Fruit fly (Drosophila melanogaster) whole organism, pupa: ENCODE measurements around the gene Pcif1.

ENCODE experiments used
- CG10348 ChIP-seq: fragments of 200-800 bp; sonication (Bioruptor generic); IDR thresholded peaks from 2 replicates; pipeline ENCODE4 v1.3.6; 2022; ENCODE audit warnings: missing biosample characterization, missing genetic modification characterization
- CG12605 ChIP-seq: fragments of 200-800 bp; sonication (Bioruptor generic); IDR thresholded peaks from 2 replicates; pipeline ENCODE4 v1.3.6; 2022; ENCODE audit warnings: missing biosample characterization, missing genetic modification characterization
- CG13204 ChIP-seq: fragments of 200-800 bp; sonication (Bioruptor generic); optimal IDR thresholded peaks from 2 replicates; lab custom pipeline; 2018; ENCODE audit warnings: missing biosample characterization, mild to moderate bottlenecking, missing genetic modification characterization, moderate library complexity
- CG14655 ChIP-seq: fragments of 200-800 bp; sonication (Bioruptor generic); optimal IDR thresholded peaks from 3 replicates; lab custom pipeline; 2017; ENCODE audit warnings: mild to moderate bottlenecking, missing biosample characterization, missing genetic modification reagents, missing genetic modification characterization
- CG15710 ChIP-seq: fragments of 200-800 bp; sonication (Bioruptor generic); optimal IDR thresholded peaks from 2 replicates; lab custom pipeline; 2018; ENCODE audit warnings: missing biosample characterization, mild to moderate bottlenecking, missing genetic modification characterization, moderate library complexity
- CG17806 ChIP-seq: fragments of 200-800 bp; sonication (Bioruptor generic); optimal IDR thresholded peaks from 2 replicates; lab custom pipeline; 2018; ENCODE audit warnings: missing biosample characterization, mild to moderate bottlenecking, missing genetic modification characterization, moderate library complexity
- CG32121 ChIP-seq: fragments of 200-800 bp; sonication (Bioruptor generic); IDR thresholded peaks from 2 replicates; pipeline ENCODE4 v1.3.6; 2022; ENCODE audit warnings: missing biosample characterization, missing genetic modification characterization
- CG34367 ChIP-seq: fragments of 200-800 bp; sonication (Bioruptor generic); optimal IDR thresholded peaks from 2 replicates; lab custom pipeline; 2018; ENCODE audit warnings: missing biosample characterization, mild to moderate bottlenecking, missing genetic modification characterization
- CG4496 ChIP-seq: fragments of 200-800 bp; sonication (Bioruptor generic); IDR thresholded peaks from 3 replicates; pipeline ENCODE4 v1.3.6; 2022; ENCODE audit warnings: missing biosample characterization, missing genetic modification characterization
- CG8159 ChIP-seq: fragments of 200-800 bp; sonication (Bioruptor generic); optimal IDR thresholded peaks from 3 replicates; lab custom pipeline; 2018; ENCODE audit warnings: missing biosample characterization, mild to moderate bottlenecking, missing genetic modification characterization, moderate library complexity
- CG8301 ChIP-seq: fragments of 200-800 bp; sonication (Bioruptor generic); optimal IDR thresholded peaks from 2 replicates; lab custom pipeline; 2018; ENCODE audit warnings: missing biosample characterization, mild to moderate bottlenecking, missing genetic modification characterization
- CG9948 ChIP-seq: fragments of 200-800 bp; sonication (Bioruptor generic); optimal IDR thresholded peaks from 2 replicates; lab custom pipeline; 2018; ENCODE audit warnings: missing biosample characterization, mild to moderate bottlenecking, missing genetic modification characterization, moderate library complexity
- D1 ChIP-seq: fragments of 200-800 bp; sonication (Bioruptor generic); optimal IDR thresholded peaks from 2 replicates; lab custom pipeline; 2018; ENCODE audit warnings: missing biosample characterization, mild to moderate bottlenecking, missing genetic modification characterization, moderate library complexity
- EcR ChIP-seq: fragments of 200-800 bp; sonication (Bioruptor generic); optimal IDR thresholded peaks from 3 replicates; lab custom pipeline; 2019; ENCODE audit warnings: missing biosample characterization, missing genetic modification characterization, mild to moderate bottlenecking, moderate library complexity, missing genetic modification reagents
- Ets98B ChIP-seq: fragments of 200-800 bp; sonication (Bioruptor generic); IDR thresholded peaks from 2 replicates; pipeline ENCODE4 v1.3.6; 2022; ENCODE audit warnings: missing biosample characterization, missing genetic modification characterization
- Pif1A ChIP-seq: fragments of 200-800 bp; sonication (Bioruptor generic); optimal IDR thresholded peaks from 3 replicates; lab custom pipeline; 2016; ENCODE audit warnings: missing biosample characterization, missing genetic modification characterization
- Pif1B ChIP-seq: fragments of 200-800 bp; sonication (Bioruptor generic); optimal IDR thresholded peaks from 3 replicates; lab custom pipeline; 2016; ENCODE audit warnings: missing biosample characterization, missing genetic modification characterization
- Snoo ChIP-seq: fragments of 200-800 bp; sonication (Bioruptor generic); optimal IDR thresholded peaks from 3 replicates; lab custom pipeline; 2017; ENCODE audit warnings: missing biosample characterization, mild to moderate bottlenecking, missing genetic modification characterization, inconsistent platforms
- fd96Ca ChIP-seq: fragments of 200-800 bp; sonication (Bioruptor generic); IDR thresholded peaks from 3 replicates; pipeline ENCODE4 v1.3.6; 2022; ENCODE audit warnings: missing biosample characterization, missing genetic modification characterization
- gl ChIP-seq: fragments of 200-800 bp; sonication (Bioruptor generic); optimal IDR thresholded peaks from 2 replicates; lab custom pipeline; 2018; ENCODE audit warnings: missing biosample characterization, mild to moderate bottlenecking, missing genetic modification characterization
- rn ChIP-seq: fragments of 200-800 bp; sonication (Bioruptor generic); IDR thresholded peaks from 2 replicates; pipeline ENCODE4 v1.3.6; 2022; ENCODE audit warnings: missing biosample characterization, missing genetic modification characterization

Gene Pcif1

dm6 chr3L:20777496-20777895, 8.5 kb downstream of the Pcif1 start:
- TF ChIP-seq Pif1B (GFP tag; lab: Kevin White, UChicago), result no peak
- no peak for TF ChIP-seq EcR (GFP tag; lab: Kevin White, UChicago)
- no peak for TF ChIP-seq CG8159
- TF ChIP-seq CG8301 (tag; lab: Kevin White, UChicago), result no peak
- no peak for TF ChIP-seq CG13204

- TF ChIP-seq Snoo (tag; lab: Kevin White, UChicago), result no peak
- no peak for TF ChIP-seq CG14655 (GFP tag; lab: Kevin White, UChicago)
- TF ChIP-seq CG17806, result no peak
- no peak for TF ChIP-seq Pif1A (GFP tag; lab: Kevin White, UChicago)
- TF ChIP-seq gl, result no peak
- no peak for TF ChIP-seq Pif1B (GFP tag; lab: Kevin White, UChicago)
- TF ChIP-seq CG8301 (tag; lab: Kevin White, UChicago), result no peak
- no peak for TF ChIP-seq CG34367
- no peak for TF ChIP-seq fd96Ca
- no peak for TF ChIP-seq D1 (tag; lab: Kevin White, UChicago)
- no peak for TF ChIP-seq CG9948 (tag; lab: Kevin White, UChicago)
- no peak for TF ChIP-seq CG4496 (GFP tag; lab: Robert Waterston, UW)
- no peak for TF ChIP-seq rn (GFP tag; lab: Robert Waterston, UW)
- TF ChIP-seq CG15710 (tag; lab: Kevin White, UChicago), result no peak
- TF ChIP-seq, all 21 proteins: peak for 0
These were observed 13.4 kb downstream of the Pcif1 start for dm6 chr3L:20772647-20773015.

dm6 chr3L:20771891-20772646, 13.9 kb downstream of the Pcif1 start:
- TF ChIP-seq CG17806, result peak; percentile 81
- no peak for TF ChIP-seq D1 (tag; lab: Kevin White, UChicago)
- peak; percentile 89 for TF ChIP-seq CG4496 (GFP tag; lab: Robert Waterston, UW)
- peak; percentile 88 for TF ChIP-seq Ets98B
- peak; percentile 69 for TF ChIP-seq rn (GFP tag; lab: Robert Waterston, UW)
- TF ChIP-seq CG13204, result no peak
- TF ChIP-seq Pif1A (GFP tag; lab: Kevin White, UChicago), result peak; percentile 84
- no peak for TF ChIP-seq EcR (GFP tag; lab: Kevin White, UChicago)
- TF ChIP-seq CG12605 (GFP tag; lab: Robert Waterston, UW), result peak; percentile 89
- peak; percentile 80 for TF ChIP-seq CG14655 (GFP tag; lab: Kevin White, UChicago)
- peak; percentile 67; the same call in 2 of the 3 replicates for TF ChIP-seq fd96Ca
- TF ChIP-seq CG32121 (GFP tag; lab: Robert Waterston, UW), result peak; percentile 86
- TF ChIP-seq CG8159, result peak; percentile 77
- TF ChIP-seq CG15710 (tag; lab: Kevin White, UChicago), result peak; percentile 73
- no peak for TF ChIP-seq CG10348
- peak; percentile 76 for TF ChIP-seq CG9948 (tag; lab: Kevin White, UChicago)
- peak; percentile 84 for TF ChIP-seq CG8301 (tag; lab: Kevin White, UChicago)
- peak; percentile 67 for TF ChIP-seq Snoo (tag; lab: Kevin White, UChicago)
- peak; percentile 52 for TF ChIP-seq gl
- peak; percentile 86 for TF ChIP-seq Pif1B (GFP tag; lab: Kevin White, UChicago)
- TF ChIP-seq CG34367, result peak; percentile 79
- TF ChIP-seq, all 21 proteins: peak for 17

dm6 chr3L:20771001-20771890, 14.8 kb downstream of the Pcif1 start, which contains the start of the genes CG4042 and Pitslre:
TSS of gene CG4042 (minus strand) at chr3L:20771507.
TSS of gene Pitslre (plus strand) at chr3L:20771528.
- TF ChIP-seq CG12605 (GFP tag; lab: Robert Waterston, UW) (no peak), D1 (tag; lab: Kevin White, UChicago) (peak; percentile 8), CG17806 (no peak), CG34367 (peak; percentile 25), CG13204 (no peak), EcR (GFP tag; lab: Kevin White, UChicago) (peak; percentile 9), Snoo (tag; lab: Kevin White, UChicago) (no peak), Pif1B (GFP tag; lab: Kevin White, UChicago) (peak; percentile 6), rn (GFP tag; lab: Robert Waterston, UW) (no peak), Pif1A (GFP tag; lab: Kevin White, UChicago) (no peak), fd96Ca (no peak), CG10348 (no peak), CG8159 (peak; percentile 30), CG14655 (GFP tag; lab: Kevin White, UChicago) (peak; percentile 16), CG15710 (tag; lab: Kevin White, UChicago) (peak; percentile 25)
- TF ChIP-seq, all 21 proteins: peak for 7

dm6 chr3L:20769350-20769749, 16.6 kb downstream of the Pcif1 start, which contains the start of the genes CG4074 and CG4186:
TSS of gene CG4074 (minus strand) at chr3L:20769500.
TSS of gene CG4186 (plus strand) at chr3L:20769586.
- TF ChIP-seq CG8159 (no peak), Pif1B (GFP tag; lab: Kevin White, UChicago) (peak; percentile 24), CG10348 (no peak), CG34367 (no peak), EcR (GFP tag; lab: Kevin White, UChicago) (peak; percentile 93), D1 (tag; lab: Kevin White, UChicago) (peak; percentile 42), rn (GFP tag; lab: Robert Waterston, UW) (no peak)
